Worm (Caenorhabditis elegans) whole organism, late embryonic: ENCODE measurements around the gene chs-2.

Source experiments
- F13H6.1 ChIP-seq: sonication (generic microtip); optimal IDR thresholded peaks from 2 replicates; lab custom pipeline; 2016; ENCODE audit warnings: missing genetic modification characterization, missing compliant biosample characterization
- K02D7.2 ChIP-seq: sonication (generic microtip); optimal IDR thresholded peaks from 2 replicates; lab custom pipeline; 2017; ENCODE audit warnings: mild to moderate bottlenecking, missing genetic modification characterization, missing compliant biosample characterization
- K09A11.1 ChIP-seq: sonication (generic microtip); optimal IDR thresholded peaks from 2 replicates; lab custom pipeline; 2017; ENCODE audit warnings: antibody characterized with exemption, mild to moderate bottlenecking, missing genetic modification characterization, missing compliant biosample characterization; ENCODE audit not compliant: insufficient read depth
- T23F11.4 ChIP-seq: fragments of 200-800 bp; sonication (Bioruptor generic); optimal IDR thresholded peaks from 2 replicates; lab custom pipeline; 2018; ENCODE audit warnings: mild to moderate bottlenecking, missing genetic modification characterization, missing compliant biosample characterization
- ahr-1 ChIP-seq: sonication (generic microtip); optimal IDR thresholded peaks from 2 replicates; lab custom pipeline; 2016; ENCODE audit warnings: missing genetic modification characterization, missing compliant biosample characterization
- ama-1 ChIP-seq: fragments of 150-350 bp; optimal IDR thresholded peaks from 2 replicates; lab custom pipeline; 2014
- ceh-2 ChIP-seq: sonication (generic microtip); optimal IDR thresholded peaks from 2 replicates; lab custom pipeline; 2016; ENCODE audit warnings: missing genotype, missing genetic modification characterization, missing compliant biosample characterization
- ceh-34 ChIP-seq: sonication (generic microtip); optimal IDR thresholded peaks from 2 replicates; lab custom pipeline; 2016; ENCODE audit warnings: mild to moderate bottlenecking, missing genetic modification characterization, missing compliant biosample characterization
- ets-4 ChIP-seq: sonication (generic microtip); optimal IDR thresholded peaks from 2 replicates; lab custom pipeline; 2016; ENCODE audit warnings: missing genetic modification characterization, missing compliant biosample characterization
- eyg-1 ChIP-seq: sonication (generic microtip); optimal IDR thresholded peaks from 2 replicates; lab custom pipeline; 2016; ENCODE audit warnings: missing genotype, missing genetic modification characterization, missing compliant biosample characterization
- fkh-10 ChIP-seq: fragments of 150-350 bp; optimal IDR thresholded peaks from 2 replicates; lab custom pipeline; 2014; ENCODE audit warnings: missing biosample characterization, missing genetic modification reagents, missing genetic modification characterization
- hlh-6 ChIP-seq: sonication (generic microtip); optimal IDR thresholded peaks from 2 replicates; lab custom pipeline; 2016; ENCODE audit warnings: missing genotype, missing genetic modification characterization, missing compliant biosample characterization
- nhr-11 ChIP-seq: fragments of 150-350 bp; optimal IDR thresholded peaks from 2 replicates; lab custom pipeline; 2014; ENCODE audit warnings: missing biosample characterization, missing genetic modification characterization

- TF ChIP-seq ceh-34 (no peak), ahr-1 (tag; lab: Kevin White, UChicago) (no peak), eyg-1 (tag; lab: Kevin White, UChicago) (no peak), T23F11.4 (GFP tag; lab: Kevin White, UChicago) (no peak), hlh-6 (no peak), K02D7.2 (tag; lab: Kevin White, UChicago) (no peak), ceh-2 (tag; lab: Kevin White, UChicago) (no peak), ets-4 (tag; lab: Kevin White, UChicago) (no peak), fkh-10 (no peak), nhr-11 (tag; lab: Kevin White, UChicago) (no peak), ama-1 (lab: Kevin White, UChicago) (no peak), F13H6.1 (tag; lab: Kevin White, UChicago) (no peak), K09A11.1 (tag; lab: Kevin White, UChicago) (no peak)
Observed at ce11 chrII:173679-174078, 23.1 kb upstream of the chs-2 start, which contains the start of gene T01D1.7.
